Worm (Caenorhabditis elegans): ENCODE results near the gene txdc-17.

ce11 chrIII:2870228-2870627 is 35.8 kb downstream of the txdc-17 start:
- TF ChIP-seq F13H6.1 (tag; optimal IDR thresholded peaks at IDR 0.05), result no peak
- TF ChIP-seq tbx-2 (tag; optimal IDR thresholded peaks at IDR 0.05), result no peak
- TF ChIP-seq fkh-6 (tag; optimal IDR thresholded peaks at IDR 0.05), result no peak
- TF ChIP-seq nhr-11 (tag; optimal IDR thresholded peaks at IDR 0.05), result no peak
- TF ChIP-seq pag-3 (tag; optimal IDR thresholded peaks at IDR 0.05; ENCODE audit: borderline replicate concordance), result no peak
- no peak for TF ChIP-seq unc-86 (tag; optimal IDR thresholded peaks at IDR 0.05)
- TF ChIP-seq ceh-31 (tag; optimal IDR thresholded peaks at IDR 0.05), result no peak
